Worm (Caenorhabditis elegans) whole organism, mixed stage, embryonic: ENCODE data around the gene scrm-5.

Experiments used
- ceh-39 ChIP-seq: fragments of 150-350 bp; optimal IDR thresholded peaks from 2 replicates; lab custom pipeline; 2014; ENCODE audit warnings: missing biosample characterization, missing genetic modification characterization
- ham-2 ChIP-seq: fragments of 200-800 bp; sonication (Bioruptor generic); optimal IDR thresholded peaks from 2 replicates; lab custom pipeline; 2018; ENCODE audit warnings: mild to moderate bottlenecking, missing genetic modification characterization, missing compliant biosample characterization
- nhr-12 ChIP-seq: fragments of 150-350 bp; optimal IDR thresholded peaks from 2 replicates; lab custom pipeline; 2014; ENCODE audit warnings: missing biosample characterization, missing genetic modification characterization
- nhr-237 ChIP-seq: fragments of 150-350 bp; optimal IDR thresholded peaks from 2 replicates; lab custom pipeline; 2014; ENCODE audit warnings: missing biosample characterization, missing genetic modification characterization
- nhr-28 ChIP-seq: fragments of 150-350 bp; optimal IDR thresholded peaks from 2 replicates; lab custom pipeline; 2014; ENCODE audit warnings: missing biosample characterization, missing genetic modification characterization
- snpc-4 ChIP-seq: fragments of 150-350 bp; optimal IDR thresholded peaks from 2 replicates; lab custom pipeline; 2014; ENCODE audit warnings: missing biosample characterization, missing genetic modification characterization

ce11 chrIV:4212733-4213132, 50.5 kb downstream of the scrm-5 start:
- no peak for TF ChIP-seq ham-2 (GFP tag; lab: Kevin White, UChicago)
- TF ChIP-seq nhr-12 (tag; lab: Kevin White, UChicago): no peak
- TF ChIP-seq nhr-28 (tag; lab: Kevin White, UChicago): peak; percentile 32
- TF ChIP-seq nhr-237: no peak
- no peak for TF ChIP-seq snpc-4 (tag; lab: Kevin White, UChicago)
- no peak for TF ChIP-seq ceh-39
